Fruit fly (Drosophila melanogaster) whole organism: ENCODE measurements around the gene hll.

Experiments used
- CG8478 ChIP-seq: fragments of >200 bp; optimal IDR thresholded peaks from 2 replicates; lab custom pipeline; 2018; ENCODE audit warnings: inconsistent platforms
- Dll ChIP-seq: fragments of >200 bp; optimal IDR thresholded peaks from 2 replicates; lab custom pipeline; 2017
- EcR ChIP-seq, 2 experiments: fragments of >200 bp; optimal IDR thresholded peaks; 2 replicates each; lab custom pipeline; 2017; ENCODE audit warnings: missing biosample characterization in 2 of 2, missing genetic modification characterization in 2 of 2, missing genetic modification reagents in 2 of 2
- pan ChIP-seq: fragments of >200 bp; optimal IDR thresholded peaks from 2 replicates; lab custom pipeline; 2017
- psq ChIP-seq: fragments of >200 bp; optimal IDR thresholded peaks from 2 replicates; lab custom pipeline; 2017
- usp ChIP-seq: fragments of >200 bp; optimal IDR thresholded peaks from 2 replicates; lab custom pipeline; 2017; ENCODE audit warnings: missing biosample characterization, missing genetic modification characterization, mixed read lengths

- no peak for TF ChIP-seq pan
- no peak for TF ChIP-seq psq
- no peak for TF ChIP-seq Dll (lab: Kevin White, UChicago)
- no peak for TF ChIP-seq EcR (GFP tag; optimal IDR thresholded peaks at IDR 0.05; lab: Kevin White, UChicago)
- no peak for TF ChIP-seq CG8478 (lab: Kevin White, UChicago)
- TF ChIP-seq usp (GFP tag; lab: Kevin White, UChicago): no peak
Observed at dm6 chr2L:14021646-14022129, 5.1 kb upstream of the hll start.
